Worm (Caenorhabditis elegans) whole organism, L1 larva: ENCODE measurements around the gene ech-1.1.

ENCODE experiments used
- C16A3.4 ChIP-seq: fragments of 150-350 bp; optimal IDR thresholded peaks from 2 replicates; lab custom pipeline; 2014; ENCODE audit warnings: missing biosample characterization, missing genetic modification characterization
- F16B12.6 ChIP-seq: fragments of 150-350 bp; optimal IDR thresholded peaks from 2 replicates; lab custom pipeline; 2014; ENCODE audit warnings: missing biosample characterization, missing genetic modification characterization
- ama-1 ChIP-seq: fragments of 150-350 bp; optimal IDR thresholded peaks from 2 replicates; lab custom pipeline; 2014
- blmp-1 ChIP-seq: fragments of 150-350 bp; optimal IDR thresholded peaks from 2 replicates; lab custom pipeline; 2014; ENCODE audit warnings: missing biosample characterization, missing genetic modification characterization
- ceh-8 ChIP-seq: fragments of 200-800 bp; sonication (Bioruptor generic); optimal IDR thresholded peaks from 2 replicates; lab custom pipeline; 2018; ENCODE audit warnings: mild to moderate bottlenecking, missing genetic modification characterization, moderate library complexity, missing compliant biosample characterization
- ceh-88 ChIP-seq: fragments of 200-800 bp; sonication (Bioruptor generic); IDR thresholded peaks from 2 replicates; pipeline ENCODE4 v1.3.6; 2022; ENCODE audit warnings: missing genetic modification characterization, missing compliant biosample characterization
- dpl-1 ChIP-seq, 3 experiments: fragments of 150-350 bp in 2 of 3; sonication (generic microtip) in 1 of 3; optimal IDR thresholded peaks; 2 replicates each; lab custom pipeline; 2014 to 2017; ENCODE audit warnings: missing biosample characterization in 3 of 3, missing genetic modification characterization in 3 of 3, missing genetic modification reagents in 3 of 3
- efl-1 ChIP-seq, 4 experiments: fragments of 150-350 bp; optimal IDR thresholded peaks in 3 of 4; peaks in 1 of 4; 1 replicate in 1 of 4; 2 replicates in 3 of 4; lab custom pipeline; 2014; ENCODE audit warnings: missing biosample characterization in 2 of 4, missing genetic modification characterization in 2 of 4, missing genetic modification reagents in 2 of 4
- efl-3 ChIP-seq: fragments of 200-800 bp; sonication (Bioruptor generic); optimal IDR thresholded peaks from 2 replicates; lab custom pipeline; 2018; ENCODE audit warnings: mild to moderate bottlenecking, missing genetic modification characterization, missing compliant biosample characterization
- fkh-4 ChIP-seq: sonication (generic microtip); optimal IDR thresholded peaks from 2 replicates; lab custom pipeline; 2016; ENCODE audit warnings: missing compliant biosample characterization, missing genetic modification characterization, borderline replicate concordance
- fos-1 ChIP-seq: fragments of 150-350 bp; optimal IDR thresholded peaks from 2 replicates; lab custom pipeline; 2014; ENCODE audit warnings: missing biosample characterization, missing genetic modification characterization
- grh-1 ChIP-seq: fragments of 200-800 bp; sonication (Bioruptor generic); IDR thresholded peaks from 2 replicates; pipeline ENCODE4 v1.3.6; 2022; ENCODE audit warnings: missing genetic modification reagents, missing genetic modification characterization, missing compliant biosample characterization
- hlh-17 ChIP-seq: fragments of 200-800 bp; sonication (Bioruptor generic); optimal IDR thresholded peaks from 2 replicates; lab custom pipeline; 2018; ENCODE audit warnings: missing genetic modification characterization, mild to moderate bottlenecking, missing compliant biosample characterization, moderate library complexity, borderline replicate concordance
- isw-1 ChIP-seq: fragments of 200-800 bp; sonication (Bioruptor generic); IDR thresholded peaks from 2 replicates; pipeline ENCODE4 v1.3.6; 2022; ENCODE audit warnings: missing genetic modification characterization, missing compliant biosample characterization
- lin-14 ChIP-seq: fragments of 200-800 bp; sonication (Bioruptor generic); optimal IDR thresholded peaks from 2 replicates; lab custom pipeline; 2018; ENCODE audit warnings: mild to moderate bottlenecking, missing genetic modification characterization, moderate library complexity, missing compliant biosample characterization
- lin-15B ChIP-seq: fragments of 150-350 bp; sonication (generic microtip); optimal IDR thresholded peaks from 3 replicates; lab custom pipeline; 2014; ENCODE audit warnings: missing biosample characterization, missing genetic modification characterization
- lin-35 ChIP-seq, 2 experiments: fragments of 150-350 bp; optimal IDR thresholded peaks; 2 replicates each; lab custom pipeline; 2014; ENCODE audit warnings: missing biosample characterization in 2 of 2, missing genetic modification characterization in 2 of 2, missing genetic modification reagents in 2 of 2
- lin-39 ChIP-seq: fragments of 150-350 bp; optimal IDR thresholded peaks from 2 replicates; lab custom pipeline; 2014; ENCODE audit warnings: missing biosample characterization, missing genetic modification reagents, missing genetic modification characterization
- lir-3 ChIP-seq: sonication (generic microtip); optimal IDR thresholded peaks from 2 replicates; lab custom pipeline; 2016; ENCODE audit warnings: mild to moderate bottlenecking, missing genetic modification characterization, moderate library complexity, missing compliant biosample characterization; ENCODE audit not compliant: poor library complexity
- mep-1 ChIP-seq: fragments of 150-350 bp; optimal IDR thresholded peaks from 2 replicates; lab custom pipeline; 2014; ENCODE audit warnings: missing biosample characterization, missing genetic modification characterization
- nhr-19 ChIP-seq: fragments of 200-800 bp; sonication (Bioruptor generic); conservative IDR thresholded peaks from 2 replicates; pipeline ENCODE4 v1.3.6; 2022; ENCODE audit warnings: missing genetic modification characterization, missing compliant biosample characterization
- nhr-20 ChIP-seq: sonication (generic microtip); optimal IDR thresholded peaks from 2 replicates; lab custom pipeline; 2016; ENCODE audit warnings: mild to moderate bottlenecking, missing genetic modification characterization, missing compliant biosample characterization
- nhr-47 ChIP-seq: sonication (generic microtip); optimal IDR thresholded peaks from 2 replicates; lab custom pipeline; 2016; ENCODE audit warnings: mild to moderate bottlenecking, missing genetic modification characterization, moderate library complexity, missing compliant biosample characterization
- nhr-71 ChIP-seq: sonication (generic microtip); optimal IDR thresholded peaks from 2 replicates; lab custom pipeline; 2016; ENCODE audit warnings: mild to moderate bottlenecking, missing genetic modification characterization, moderate library complexity, missing compliant biosample characterization
- pag-3 ChIP-seq: sonication (generic microtip); optimal IDR thresholded peaks from 2 replicates; lab custom pipeline; 2017; ENCODE audit warnings: missing genetic modification characterization, mild to moderate bottlenecking, missing compliant biosample characterization, antibody characterized with exemption, borderline replicate concordance; ENCODE audit not compliant: insufficient read depth
- skn-1 ChIP-seq: fragments of 150-350 bp; optimal IDR thresholded peaks from 2 replicates; lab custom pipeline; 2014; ENCODE audit warnings: missing biosample characterization, missing genetic modification characterization
- snu-23 ChIP-seq: sonication (generic microtip); optimal IDR thresholded peaks from 2 replicates; lab custom pipeline; 2016; ENCODE audit warnings: missing genetic modification characterization, missing compliant biosample characterization
- sptf-1 ChIP-seq: fragments of 150-350 bp; optimal IDR thresholded peaks from 2 replicates; lab custom pipeline; 2014; ENCODE audit warnings: missing biosample characterization, missing genetic modification characterization
- sup-37 ChIP-seq: fragments of 200-800 bp; sonication (Bioruptor generic); optimal IDR thresholded peaks from 2 replicates; lab custom pipeline; 2018; ENCODE audit warnings: mild to moderate bottlenecking, missing genetic modification characterization, missing compliant biosample characterization
- swsn-7 ChIP-seq: sonication (generic microtip); optimal IDR thresholded peaks from 2 replicates; lab custom pipeline; 2016; ENCODE audit warnings: missing genetic modification characterization, missing compliant biosample characterization
- unc-62 ChIP-seq: fragments of 150-350 bp; optimal IDR thresholded peaks from 2 replicates; lab custom pipeline; 2014; ENCODE audit warnings: missing biosample characterization, missing genetic modification reagents, missing genetic modification characterization
- unc-86 ChIP-seq: sonication (generic microtip); optimal IDR thresholded peaks from 2 replicates; lab custom pipeline; 2016; ENCODE audit warnings: missing genetic modification characterization, missing compliant biosample characterization
- xbp-1 ChIP-seq: sonication (generic microtip); optimal IDR thresholded peaks from 2 replicates; lab custom pipeline; 2016; ENCODE audit warnings: missing genetic modification characterization, missing compliant biosample characterization
- zip-4 ChIP-seq: fragments of 200-800 bp; sonication (Bioruptor generic); optimal IDR thresholded peaks from 2 replicates; lab custom pipeline; 2018; ENCODE audit warnings: mild to moderate bottlenecking, missing genetic modification characterization, moderate library complexity, missing compliant biosample characterization
- ztf-11 ChIP-seq, 2 experiments: sonication (generic microtip); optimal IDR thresholded peaks; 2 replicates each; lab custom pipeline; 2016 to 2017; ENCODE audit warnings: missing genetic modification characterization in 2 of 2, missing biosample characterization in 1 of 2, missing compliant biosample characterization in 1 of 2

The ech-1.1 gene

ce11 chrV:15392064-15392463 lies 30.8 kb upstream of the ech-1.1 start:
- TF ChIP-seq ceh-8 (GFP tag; lab: Kevin White, UChicago) (no peak), fkh-4 (no peak), unc-62 (GFP tag; lab: Kevin White, UChicago) (no peak), sup-37 (GFP tag; lab: Kevin White, UChicago) (no peak), unc-86 (tag; lab: Kevin White, UChicago) (no peak), ama-1 (lab: Kevin White, UChicago) (no peak), efl-1 (optimal IDR thresholded peaks at IDR 0.05; lab: Kevin White, UChicago) (no peak), efl-1 (GFP tag; optimal IDR thresholded peaks at IDR 0.05 in 1 of 2; lab: Kevin White, UChicago) (no peak), lin-35 (GFP tag; optimal IDR thresholded peaks at IDR 0.05; lab: Kevin White, UChicago) (no peak), sptf-1 (tag; lab: Kevin White, UChicago) (no peak), nhr-19 (no peak), skn-1 (no peak), lin-14 (GFP tag; lab: Kevin White, UChicago) (no peak), efl-3 (GFP tag; lab: Kevin White, UChicago) (no peak), mep-1 (no peak), pag-3 (tag; lab: Kevin White, UChicago) (no peak), blmp-1 (tag; lab: Kevin White, UChicago) (no peak), zip-4 (no peak), xbp-1 (tag; lab: Kevin White, UChicago) (no peak), ceh-88 (GFP tag; lab: Robert Waterston, UW) (no peak), C16A3.4 (tag; lab: Kevin White, UChicago) (no peak)

- TF ChIP-seq F16B12.6, result peak; percentile 49
- TF ChIP-seq swsn-7, result no peak
- TF ChIP-seq isw-1 (GFP tag; lab: Robert Waterston, UW), result 0 out of 2 replicates have a peak, but pooled peaks have one; percentile 16
- peak; percentile 57 for TF ChIP-seq grh-1 (GFP tag; lab: Robert Waterston, UW)
- peak; percentile 35 to 73 for TF ChIP-seq efl-1 (optimal IDR thresholded peaks at IDR 0.05; lab: Kevin White, UChicago)
- TF ChIP-seq efl-1 (GFP tag; optimal IDR thresholded peaks at IDR 0.05 in 1 of 2; lab: Kevin White, UChicago), result peak; percentile 46 to 72
- peak in 2 of 3 experiments; percentile 16 to 52 for TF ChIP-seq dpl-1 (GFP tag; optimal IDR thresholded peaks at IDR 0.05; lab: Kevin White, UChicago)
- TF ChIP-seq nhr-71 (tag; lab: Kevin White, UChicago), result peak; percentile 11
- TF ChIP-seq nhr-47 (tag; lab: Kevin White, UChicago), result peak; percentile 8
- peak; percentile 23 for TF ChIP-seq snu-23 (GFP tag; lab: Kevin White, UChicago)
- no peak for TF ChIP-seq lin-39 (tag; lab: Kevin White, UChicago)
Measured at ce11 chrV:15388820-15389384, 27.6 kb upstream of the ech-1.1 start, which contains the start of gene srh-170. Gene srh-170, minus strand, starts transcription at chrV:15388870.

- TF ChIP-seq ceh-8 (GFP tag; lab: Kevin White, UChicago) (peak; percentile 72), hlh-17 (GFP tag; lab: Kevin White, UChicago) (no peak)
Measured at ce11 chrV:15384733-15385132, 23.4 kb upstream of the ech-1.1 start, which contains the start of gene str-102. Gene str-102, plus strand, starts transcription at chrV:15385033.

- TF ChIP-seq lin-15B, result no peak
- TF ChIP-seq lir-3 (tag; lab: Kevin White, UChicago), result no peak
- TF ChIP-seq mep-1, result no peak
- TF ChIP-seq fos-1 (tag; lab: Kevin White, UChicago), result no peak
- TF ChIP-seq, all 84 proteins: peak for 0
Measured at ce11 chrV:15383739-15384138, 22.4 kb upstream of the ech-1.1 start, which contains the start of gene str-88. Gene str-88, minus strand, starts transcription at chrV:15383839.

ce11 chrV:15380857-15381256 lies 19.5 kb upstream of the ech-1.1 start, which contains the start of gene dhs-23:
Gene dhs-23, plus strand, starts transcription at chrV:15381219.
- no peak for TF ChIP-seq efl-1 (optimal IDR thresholded peaks at IDR 0.05; lab: Kevin White, UChicago)
- TF ChIP-seq efl-1 (GFP tag; optimal IDR thresholded peaks at IDR 0.05 in 1 of 2; lab: Kevin White, UChicago), result peak in 1 of 2 experiments; percentile 29
- TF ChIP-seq ztf-11 (tag; optimal IDR thresholded peaks at IDR 0.05; lab: Kevin White, UChicago), result no peak
- peak; percentile 54 for TF ChIP-seq nhr-20 (tag; lab: Kevin White, UChicago)
- TF ChIP-seq, all 84 proteins: peak for 2
